Worm (Caenorhabditis elegans) whole organism, late embryonic: ENCODE data around the gene T13C2.2.

Experiments
- ceh-2 ChIP-seq: sonication (generic microtip); optimal IDR thresholded peaks from 2 replicates; lab custom pipeline; 2016; ENCODE audit warnings: missing genotype, missing genetic modification characterization, missing compliant biosample characterization
- ceh-9 ChIP-seq: sonication (generic microtip); optimal IDR thresholded peaks from 2 replicates; lab custom pipeline; 2016; ENCODE audit warnings: mild to moderate bottlenecking, missing genetic modification characterization, inconsistent platforms, missing compliant biosample characterization
- elt-2 ChIP-seq: sonication (generic microtip); optimal IDR thresholded peaks from 2 replicates; lab custom pipeline; 2016; ENCODE audit warnings: missing genetic modification reagents, missing genetic modification characterization, missing compliant biosample characterization
- fkh-10 ChIP-seq: fragments of 150-350 bp; optimal IDR thresholded peaks from 2 replicates; lab custom pipeline; 2014; ENCODE audit warnings: missing biosample characterization, missing genetic modification reagents, missing genetic modification characterization
- gmeb-2 ChIP-seq: sonication (generic microtip); optimal IDR thresholded peaks from 2 replicates; lab custom pipeline; 2016; ENCODE audit warnings: missing genetic modification characterization, inconsistent platforms, missing compliant biosample characterization
- sdc-2 ChIP-seq: sonication (generic microtip); optimal IDR thresholded peaks from 2 replicates; lab custom pipeline; 2016; ENCODE audit warnings: missing genotype, missing genetic modification characterization, missing compliant biosample characterization

- TF ChIP-seq gmeb-2 (no peak), elt-2 (tag; lab: Kevin White, UChicago) (no peak), fkh-10 (GFP tag; lab: Kevin White, UChicago) (no peak), sdc-2 (no peak), ceh-9 (tag; lab: Kevin White, UChicago) (no peak), ceh-2 (tag; lab: Kevin White, UChicago) (no peak)
Observed at ce11 chrII:6772482-6772881, 19.5 kb upstream of the T13C2.2 start.
